Worm (Caenorhabditis elegans): Measurements from ENCODE around the gene M163.7.

- TF ChIP-seq F13C5.2 (tag; optimal IDR thresholded peaks at IDR 0.05) (no peak), ceh-13 (GFP tag; optimal IDR thresholded peaks at IDR 0.05) (no peak), ama-1 (optimal IDR thresholded peaks at IDR 0.05) (no peak)
Measured at ce11 chrX:14415641-14416040, 49.0 kb upstream of the M163.7 start, which contains the start of gene F23D12.10.

All from whole organism, early embryonic.